Worm (Caenorhabditis elegans) whole organism, late embryonic: ENCODE data around the gene sphk-1.

Source experiments
- F13H6.1 ChIP-seq: sonication (generic microtip); optimal IDR thresholded peaks from 2 replicates; lab custom pipeline; 2016; ENCODE audit warnings: missing genetic modification characterization, missing compliant biosample characterization
- Y22D7AL.16 ChIP-seq: sonication (generic microtip); optimal IDR thresholded peaks from 2 replicates; lab custom pipeline; 2016; ENCODE audit warnings: missing genetic modification characterization, missing compliant biosample characterization
- ama-1 ChIP-seq: fragments of 150-350 bp; optimal IDR thresholded peaks from 2 replicates; lab custom pipeline; 2014
- fkh-10 ChIP-seq: fragments of 150-350 bp; optimal IDR thresholded peaks from 2 replicates; lab custom pipeline; 2014; ENCODE audit warnings: missing biosample characterization, missing genetic modification reagents, missing genetic modification characterization
- hlh-13 ChIP-seq: fragments of 200-800 bp; sonication (Bioruptor generic); optimal IDR thresholded peaks from 2 replicates; lab custom pipeline; 2018; ENCODE audit warnings: mild to moderate bottlenecking, missing genetic modification characterization, missing compliant biosample characterization
- pax-1 ChIP-seq: fragments of 150-350 bp; optimal IDR thresholded peaks from 2 replicates; lab custom pipeline; 2014; ENCODE audit warnings: missing biosample characterization, missing genetic modification characterization
- pha-4 ChIP-seq: fragments of 150-350 bp; optimal IDR thresholded peaks from 2 replicates; lab custom pipeline; 2018; ENCODE audit warnings: missing biosample characterization, missing genetic modification reagents, missing genetic modification characterization
- unc-42 ChIP-seq: sonication (generic microtip); optimal IDR thresholded peaks from 2 replicates; lab custom pipeline; 2016; ENCODE audit warnings: missing genotype, missing genetic modification characterization, missing compliant biosample characterization

ce11 chrII:8731736-8732229 is 30.3 kb upstream of the sphk-1 start:
- TF ChIP-seq unc-42 (tag; lab: Kevin White, UChicago): no peak
- TF ChIP-seq hlh-13 (GFP tag; lab: Kevin White, UChicago): no peak
- TF ChIP-seq ama-1: no peak
- no peak for TF ChIP-seq pha-4 (tag; lab: Kevin White, UChicago)
- no peak for TF ChIP-seq Y22D7AL.16 (tag; lab: Kevin White, UChicago)
- no peak for TF ChIP-seq fkh-10
- no peak for TF ChIP-seq pax-1 (tag; lab: Kevin White, UChicago)
- no peak for TF ChIP-seq F13H6.1 (tag; lab: Kevin White, UChicago)
